Worm (Caenorhabditis elegans) whole organism, L4 larva: ENCODE data around the gene basl-1.
A peak's percentile ranks its signal among the peaks of the same experiment; 100 is the strongest.

Experiments
- F10B5.3 ChIP-seq: sonication (generic microtip); optimal IDR thresholded peaks from 2 replicates; lab custom pipeline; 2016; ENCODE audit warnings: mild to moderate bottlenecking, missing genetic modification characterization, missing compliant biosample characterization
- F26F4.8 ChIP-seq: fragments of 200-800 bp; sonication (Bioruptor generic); conservative IDR thresholded peaks from 2 replicates; pipeline ENCODE4 v1.3.6; 2022; ENCODE audit warnings: missing genetic modification characterization, missing compliant biosample characterization
- F37D6.2 ChIP-seq: sonication (generic microtip); optimal IDR thresholded peaks from 2 replicates; lab custom pipeline; 2016; ENCODE audit warnings: mild to moderate bottlenecking, missing genetic modification characterization, missing compliant biosample characterization
- F49E8.2 ChIP-seq: sonication (generic microtip); optimal IDR thresholded peaks from 2 replicates; lab custom pipeline; 2016; ENCODE audit warnings: missing compliant biosample characterization, mild to moderate bottlenecking, missing genetic modification characterization, borderline replicate concordance
- R02D3.7 ChIP-seq: fragments of 150-350 bp; sonication (generic microtip); optimal IDR thresholded peaks from 3 replicates; lab custom pipeline; 2014; ENCODE audit warnings: missing biosample characterization, missing genetic modification characterization
- Y48G9A.11 ChIP-seq: fragments of 200-800 bp; sonication (Bioruptor generic); IDR thresholded peaks from 2 replicates; pipeline ENCODE4 v1.3.6; 2022; ENCODE audit warnings: missing genetic modification reagents, missing genetic modification characterization, missing compliant biosample characterization
- ZK337.2 ChIP-seq: fragments of 200-800 bp; sonication (Bioruptor generic); IDR thresholded peaks from 2 replicates; pipeline ENCODE4 v1.3.6; 2022; ENCODE audit warnings: missing genetic modification reagents, missing genetic modification characterization, missing compliant biosample characterization
- aly-2 ChIP-seq: sonication (generic microtip); optimal IDR thresholded peaks from 2 replicates; lab custom pipeline; 2018; ENCODE audit warnings: missing biosample characterization, missing genetic modification characterization
- ama-1 ChIP-seq: fragments of 150-350 bp; optimal IDR thresholded peaks from 2 replicates; lab custom pipeline; 2014; ENCODE audit warnings: inconsistent platforms, mixed read lengths
- arid-1 ChIP-seq: fragments of 200-800 bp; sonication (Bioruptor generic); conservative IDR thresholded peaks from 2 replicates; pipeline ENCODE4 v1.3.6; 2022; ENCODE audit warnings: missing genetic modification reagents, missing genetic modification characterization, missing compliant biosample characterization
- ceh-32 ChIP-seq: sonication (generic microtip); optimal IDR thresholded peaks from 2 replicates; lab custom pipeline; 2016; ENCODE audit warnings: mild to moderate bottlenecking, missing genetic modification characterization, missing compliant biosample characterization; ENCODE audit not compliant: poor library complexity
- ceh-44 ChIP-seq: fragments of 200-800 bp; sonication (Bioruptor generic); IDR thresholded peaks from 2 replicates; pipeline ENCODE4 v1.3.6; 2022; ENCODE audit warnings: missing genetic modification reagents, missing genetic modification characterization, missing compliant biosample characterization
- ceh-62 ChIP-seq: sonication (generic microtip); optimal IDR thresholded peaks from 2 replicates; lab custom pipeline; 2017; ENCODE audit warnings: missing biosample characterization, missing genetic modification characterization
- cey-2 ChIP-seq: sonication (generic microtip); optimal IDR thresholded peaks from 3 replicates; lab custom pipeline; 2017; ENCODE audit warnings: missing genetic modification characterization, mild to moderate bottlenecking, missing compliant biosample characterization, antibody characterized with exemption, borderline replicate concordance; ENCODE audit not compliant: insufficient read depth
- daf-19 ChIP-seq: fragments of 200-800 bp; sonication (Bioruptor generic); conservative IDR thresholded peaks from 2 replicates; pipeline ENCODE4 v1.3.6; 2022; ENCODE audit warnings: missing genetic modification characterization, missing compliant biosample characterization
- daf-8 ChIP-seq: fragments of 200-800 bp; sonication (Bioruptor generic); IDR thresholded peaks from 2 replicates; pipeline ENCODE4 v1.3.6; 2022; ENCODE audit warnings: missing genetic modification characterization, missing compliant biosample characterization
- duxl-1 ChIP-seq: sonication (generic microtip); optimal IDR thresholded peaks from 2 replicates; lab custom pipeline; 2016; ENCODE audit warnings: mild to moderate bottlenecking, missing genetic modification characterization, moderate library complexity, missing compliant biosample characterization; ENCODE audit not compliant: poor library complexity
- fkh-10 ChIP-seq: fragments of 150-350 bp; optimal IDR thresholded peaks from 2 replicates; lab custom pipeline; 2014; ENCODE audit warnings: missing biosample characterization, missing genetic modification reagents, missing genetic modification characterization
- gei-8 ChIP-seq: fragments of 200-800 bp; sonication (Bioruptor generic); optimal IDR thresholded peaks from 2 replicates; lab custom pipeline; 2018; ENCODE audit warnings: mild to moderate bottlenecking, missing genetic modification characterization, missing compliant biosample characterization
- hif-1 ChIP-seq, 2 experiments: sonication (generic microtip); optimal IDR thresholded peaks; 2 replicates each; lab custom pipeline; 2016 to 2017; ENCODE audit warnings: missing compliant biosample characterization in 2 of 2, missing genetic modification characterization in 2 of 2, missing genetic modification reagents in 2 of 2, missing genotype in 2 of 2, mild to moderate bottlenecking in 1 of 2
- hlh-30 ChIP-seq: sonication (generic microtip); optimal IDR thresholded peaks from 2 replicates; lab custom pipeline; 2017; ENCODE audit warnings: antibody characterized with exemption, mild to moderate bottlenecking, missing genetic modification characterization, missing compliant biosample characterization; ENCODE audit not compliant: insufficient read depth
- hmg-1.1 ChIP-seq: fragments of 200-800 bp; sonication (Bioruptor generic); IDR thresholded peaks from 2 replicates; pipeline ENCODE4 v1.3.6; 2022; ENCODE audit warnings: missing genetic modification reagents, missing genetic modification characterization, missing compliant biosample characterization
- jun-1 ChIP-seq: fragments of 150-350 bp; optimal IDR thresholded peaks from 2 replicates; lab custom pipeline; 2014; ENCODE audit warnings: missing biosample characterization, missing genetic modification reagents, missing genetic modification characterization
- lim-7 ChIP-seq: fragments of 200-800 bp; sonication (Bioruptor generic); IDR thresholded peaks from 2 replicates; pipeline ENCODE4 v1.3.6; 2022; ENCODE audit warnings: missing genetic modification characterization, missing compliant biosample characterization
- lin-1 ChIP-seq: fragments of 200-800 bp; sonication (Bioruptor generic); IDR thresholded peaks from 2 replicates; pipeline ENCODE4 v1.3.6; 2022; ENCODE audit warnings: missing genetic modification reagents, missing genetic modification characterization, missing compliant biosample characterization
- lin-13 ChIP-seq: fragments of 150-350 bp; optimal IDR thresholded peaks from 2 replicates; lab custom pipeline; 2014; ENCODE audit warnings: missing biosample characterization, missing genetic modification reagents, missing genetic modification characterization
- lin-15B ChIP-seq: fragments of 150-350 bp; sonication (generic microtip); optimal IDR thresholded peaks from 3 replicates; lab custom pipeline; 2014; ENCODE audit warnings: missing biosample characterization, missing genetic modification characterization
- lin-29 ChIP-seq: fragments of 200-800 bp; sonication (Bioruptor generic); IDR thresholded peaks from 2 replicates; pipeline ENCODE4 v1.3.6; 2022; ENCODE audit warnings: missing genetic modification reagents, missing genetic modification characterization, missing compliant biosample characterization
- lin-38 ChIP-seq: fragments of 200-800 bp; sonication (Bioruptor generic); IDR thresholded peaks from 2 replicates; pipeline ENCODE4 v1.3.6; 2022; ENCODE audit warnings: missing genetic modification reagents, missing genetic modification characterization, missing compliant biosample characterization
- lin-39 ChIP-seq: fragments of 150-350 bp; optimal IDR thresholded peaks from 2 replicates; lab custom pipeline; 2014; ENCODE audit warnings: missing biosample characterization, missing genetic modification reagents, missing genetic modification characterization
- madf-9 ChIP-seq: fragments of 200-800 bp; sonication (Bioruptor generic); conservative IDR thresholded peaks from 2 replicates; pipeline ENCODE4 v1.3.6; 2022; ENCODE audit warnings: missing genetic modification reagents, missing genetic modification characterization, missing compliant biosample characterization
- mes-2 ChIP-seq: sonication (generic microtip); optimal IDR thresholded peaks from 2 replicates; lab custom pipeline; 2016; ENCODE audit warnings: missing genotype, mild to moderate bottlenecking, missing genetic modification characterization, missing compliant biosample characterization; ENCODE audit not compliant: poor library complexity, severe bottlenecking
- mxl-2 ChIP-seq: fragments of 200-800 bp; sonication (Bioruptor generic); conservative IDR thresholded peaks from 2 replicates; pipeline ENCODE4 v1.3.6; 2022; ENCODE audit warnings: missing genetic modification reagents, missing genetic modification characterization, missing compliant biosample characterization
- nhr-102 ChIP-seq: sonication (generic microtip); optimal IDR thresholded peaks from 2 replicates; lab custom pipeline; 2016; ENCODE audit warnings: mild to moderate bottlenecking, missing genetic modification characterization, moderate library complexity, missing compliant biosample characterization
- nhr-11 ChIP-seq: fragments of 150-350 bp; optimal IDR thresholded peaks from 2 replicates; lab custom pipeline; 2014; ENCODE audit warnings: missing biosample characterization, missing genetic modification characterization
- nhr-237 ChIP-seq: sonication (generic microtip); optimal IDR thresholded peaks from 2 replicates; lab custom pipeline; 2017; ENCODE audit warnings: missing biosample characterization, missing genetic modification characterization
- pqm-1 ChIP-seq: sonication (generic microtip); optimal IDR thresholded peaks from 2 replicates; lab custom pipeline; 2017; ENCODE audit warnings: missing biosample characterization, missing genetic modification characterization
- rbr-2 ChIP-seq: sonication (generic microtip); optimal IDR thresholded peaks from 2 replicates; lab custom pipeline; 2016; ENCODE audit warnings: missing genotype, missing genetic modification characterization, missing compliant biosample characterization
- saeg-2 ChIP-seq: fragments of 200-800 bp; sonication (Bioruptor generic); IDR thresholded peaks from 2 replicates; pipeline ENCODE4 v1.3.6; 2022; ENCODE audit warnings: missing genetic modification reagents, missing genetic modification characterization, missing compliant biosample characterization
- sdz-12 ChIP-seq: fragments of 200-800 bp; sonication (Bioruptor generic); optimal IDR thresholded peaks from 2 replicates; lab custom pipeline; 2018; ENCODE audit warnings: mild to moderate bottlenecking, missing genetic modification characterization, missing compliant biosample characterization
- set-16 ChIP-seq: fragments of 200-800 bp; sonication (Bioruptor generic); IDR thresholded peaks from 2 replicates; pipeline ENCODE4 v1.3.6; 2022; ENCODE audit warnings: missing genetic modification reagents, missing genetic modification characterization, missing compliant biosample characterization
- snpc-1.2 ChIP-seq: fragments of 200-800 bp; sonication (Bioruptor generic); IDR thresholded peaks from 2 replicates; pipeline ENCODE4 v1.3.6; 2022; ENCODE audit warnings: missing genetic modification reagents, missing genetic modification characterization, missing compliant biosample characterization
- spr-1 ChIP-seq: sonication (generic microtip); optimal IDR thresholded peaks from 2 replicates; lab custom pipeline; 2016; ENCODE audit warnings: mild to moderate bottlenecking, missing genetic modification characterization, missing compliant biosample characterization
- tra-1 ChIP-seq: fragments of 200-800 bp; sonication (Bioruptor generic); IDR thresholded peaks from 2 replicates; pipeline ENCODE4 v1.3.6; 2022; ENCODE audit warnings: missing genetic modification reagents, missing genetic modification characterization, missing compliant biosample characterization
- unc-130 ChIP-seq: sonication (generic microtip); optimal IDR thresholded peaks from 2 replicates; lab custom pipeline; 2016; ENCODE audit warnings: missing genetic modification reagents, missing genetic modification characterization, missing compliant biosample characterization
- vab-7 ChIP-seq: fragments of 200-800 bp; sonication (Bioruptor generic); IDR thresholded peaks from 2 replicates; pipeline ENCODE4 v1.3.6; 2022; ENCODE audit warnings: missing genetic modification reagents, missing genetic modification characterization, missing compliant biosample characterization
- zag-1 ChIP-seq: fragments of 150-350 bp; optimal IDR thresholded peaks from 2 replicates; lab custom pipeline; 2014; ENCODE audit warnings: missing biosample characterization, missing genetic modification characterization
- zfp-3 ChIP-seq: fragments of 200-800 bp; sonication (Bioruptor generic); conservative IDR thresholded peaks from 2 replicates; pipeline ENCODE4 v1.3.6; 2022; ENCODE audit warnings: missing genetic modification reagents, missing genetic modification characterization, missing compliant biosample characterization
- ztf-11 ChIP-seq: fragments of 150-350 bp; optimal IDR thresholded peaks from 2 replicates; lab custom pipeline; 2014; ENCODE audit warnings: missing biosample characterization, missing genetic modification characterization
- ztf-7 ChIP-seq: fragments of 150-350 bp; optimal IDR thresholded peaks from 2 replicates; lab custom pipeline; 2014; ENCODE audit warnings: missing biosample characterization, missing genetic modification characterization

The basl-1 gene

DNA sequence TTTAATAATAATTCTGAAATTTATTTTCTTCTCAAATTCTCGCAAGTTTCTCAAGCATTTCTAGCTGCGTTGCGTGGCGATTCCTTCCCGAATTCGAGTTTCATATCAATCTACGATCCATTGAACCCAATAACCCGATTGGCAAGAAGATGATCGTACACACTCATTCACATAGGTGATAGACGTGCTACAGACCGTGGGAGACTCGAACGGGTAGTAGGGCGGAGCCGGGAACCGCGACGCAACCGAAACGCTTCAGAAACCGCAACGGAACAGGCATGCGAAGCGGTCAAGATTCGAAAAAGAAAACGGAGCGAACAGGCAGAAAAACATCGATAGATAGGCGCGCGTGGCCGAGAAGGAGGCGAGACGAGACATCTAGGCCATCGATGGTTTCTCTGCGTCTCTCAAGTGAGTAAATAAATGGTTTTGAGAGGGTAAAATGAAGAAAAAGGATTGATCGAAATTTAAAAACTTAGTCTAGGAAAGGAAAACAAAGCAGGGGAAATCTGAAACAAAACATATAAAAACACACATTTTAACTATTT lies 11.2 kb upstream of the basl-1 start, which contains the start of gene madf-11 (continued):
- TF ChIP-seq mes-2 (tag; lab: Kevin White, UChicago) (peak; percentile 96), daf-19 (no peak), R02D3.7 (tag; lab: Kevin White, UChicago) (no peak), ceh-44 (GFP tag; lab: Robert Waterston, UW) (no peak), ama-1 (no peak), lin-29 (GFP tag; lab: Robert Waterston, UW) (no peak), unc-130 (GFP tag; lab: Kevin White, UChicago) (peak; percentile 7), duxl-1 (no peak), set-16 (GFP tag; lab: Robert Waterston, UW) (peak; percentile 60), F49E8.2 (tag; lab: Kevin White, UChicago) (no peak), aly-2 (no peak), F26F4.8 (no peak), madf-9 (GFP tag; lab: Robert Waterston, UW) (0 out of 2 replicates have a peak, but pooled peaks have one; percentile 44), sdz-12 (GFP tag; lab: Kevin White, UChicago) (no peak), vab-7 (GFP tag; lab: Robert Waterston, UW) (0 out of 2 replicates have a peak, but pooled peaks have one; percentile 26), zag-1 (no peak), fkh-10 (GFP tag; lab: Kevin White, UChicago) (peak; percentile 83), pqm-1 (peak; percentile 2), rbr-2 (tag; lab: Kevin White, UChicago) (peak; percentile 73), hmg-1.1 (peak; percentile 71), lin-15B (tag; lab: Kevin White, UChicago) (peak; percentile 41), lin-1 (GFP tag; lab: Robert Waterston, UW) (no peak), nhr-102 (tag; lab: Kevin White, UChicago) (no peak), arid-1 (peak; percentile 64; the same call in 1 of the 2 replicates), saeg-2 (no peak), ceh-32 (tag; lab: Kevin White, UChicago) (no peak), Y48G9A.11 (GFP tag; lab: Robert Waterston, UW) (no peak), daf-8 (no peak), ztf-7 (tag; lab: Kevin White, UChicago) (no peak), zfp-3 (GFP tag; lab: Robert Waterston, UW) (no peak), snpc-1.2 (GFP tag; lab: Robert Waterston, UW) (no peak; the same call in 1 of the 2 replicates), lin-39 (no peak), ceh-62 (tag; lab: Kevin White, UChicago) (no peak), nhr-237 (tag; lab: Kevin White, UChicago) (no peak), F10B5.3 (tag; lab: Kevin White, UChicago) (no peak), jun-1 (tag; lab: Kevin White, UChicago) (peak; percentile 1), F37D6.2 (no peak), tra-1 (GFP tag; lab: Robert Waterston, UW) (0 out of 2 replicates have a peak, but pooled peaks have one; percentile 12), ZK337.2 (GFP tag; lab: Robert Waterston, UW) (peak; percentile 22; the same call in 1 of the 2 replicates), nhr-11 (tag; lab: Kevin White, UChicago) (peak; percentile 45), lin-38 (GFP tag; lab: Robert Waterston, UW) (peak; percentile 52), ztf-11 (tag; lab: Kevin White, UChicago) (no peak), cey-2 (tag; lab: Kevin White, UChicago) (no peak), spr-1 (no peak), hif-1 (tag; optimal IDR thresholded peaks at IDR 0.05; lab: Kevin White, UChicago) (peak in 1 of 2 experiments; percentile 90), lim-7 (no peak), lin-13 (GFP tag; lab: Kevin White, UChicago) (peak; percentile 51), hlh-30 (peak; percentile 63), gei-8 (GFP tag; lab: Kevin White, UChicago) (no peak), mxl-2 (GFP tag; lab: Robert Waterston, UW) (no peak)
